Fruit fly (Drosophila melanogaster) whole organism, embryonic: Measurements from ENCODE around the gene Chro.

Experiments used
- BEAF-32 ChIP-seq: fragments of 200-800 bp; sonication (Bioruptor generic); optimal IDR thresholded peaks from 3 replicates; lab custom pipeline; 2017; ENCODE audit warnings: missing biosample characterization, missing genetic modification characterization, mild to moderate bottlenecking, moderate library complexity, missing genetic modification reagents
- Bgb ChIP-seq: fragments of 200-800 bp; sonication (Bioruptor generic); IDR thresholded peaks from 2 replicates; pipeline ENCODE4 v1.3.6; 2022; ENCODE audit warnings: missing biosample characterization, missing genetic modification characterization; ENCODE audit not compliant: partially characterized antibody
- CG11560 ChIP-seq: fragments of 200-800 bp; sonication (Bioruptor generic); IDR thresholded peaks from 3 replicates; pipeline ENCODE4 v1.3.6; 2022; ENCODE audit warnings: missing biosample characterization, missing genetic modification characterization
- CG11695 ChIP-seq: fragments of 200-800 bp; sonication (Bioruptor generic); IDR thresholded peaks from 3 replicates; pipeline ENCODE4 v1.3.6; 2022; ENCODE audit warnings: missing biosample characterization, missing genetic modification characterization
- CG12942 ChIP-seq: fragments of 200-800 bp; sonication (Bioruptor generic); optimal IDR thresholded peaks from 3 replicates; lab custom pipeline; 2016; ENCODE audit warnings: missing biosample characterization, missing genetic modification characterization
- CG14014 ChIP-seq: fragments of 200-800 bp; sonication (Bioruptor generic); IDR thresholded peaks from 2 replicates; pipeline ENCODE4 v1.3.6; 2022; ENCODE audit warnings: missing biosample characterization, missing genetic modification characterization
- CG15269 ChIP-seq: fragments of 200-800 bp; sonication (Bioruptor generic); optimal IDR thresholded peaks from 2 replicates; lab custom pipeline; 2018; ENCODE audit warnings: missing biosample characterization, mild to moderate bottlenecking, missing genetic modification characterization, moderate library complexity
- CG1529 ChIP-seq: fragments of 200-800 bp; sonication (Bioruptor generic); optimal IDR thresholded peaks from 3 replicates; lab custom pipeline; 2018; ENCODE audit warnings: missing biosample characterization, missing genetic modification characterization
- CG15601 ChIP-seq: fragments of 200-800 bp; sonication (Bioruptor generic); optimal IDR thresholded peaks from 3 replicates; lab custom pipeline; 2019; ENCODE audit warnings: missing biosample characterization, mild to moderate bottlenecking, missing genetic modification characterization, moderate library complexity
- CG1603 ChIP-seq: fragments of 200-800 bp; sonication (Bioruptor generic); optimal IDR thresholded peaks from 2 replicates; lab custom pipeline; 2019; ENCODE audit warnings: missing biosample characterization, mild to moderate bottlenecking, missing genetic modification characterization, moderate library complexity
- CG17328 ChIP-seq: fragments of 200-800 bp; sonication (Bioruptor generic); IDR thresholded peaks from 2 replicates; pipeline ENCODE4 v1.3.6; 2022; ENCODE audit warnings: missing biosample characterization, missing genetic modification characterization
- CG17361 ChIP-seq: fragments of 200-800 bp; sonication (Bioruptor generic); IDR thresholded peaks from 3 replicates; pipeline ENCODE4 v1.3.6; 2022; ENCODE audit warnings: missing biosample characterization, missing genetic modification characterization
- CG17912 ChIP-seq: fragments of 200-800 bp; sonication (Bioruptor generic); optimal IDR thresholded peaks from 2 replicates; lab custom pipeline; 2018; ENCODE audit warnings: missing biosample characterization, mild to moderate bottlenecking, missing genetic modification characterization
- CG18011 ChIP-seq: fragments of 200-800 bp; sonication (Bioruptor generic); optimal IDR thresholded peaks from 2 replicates; lab custom pipeline; 2017; ENCODE audit warnings: missing biosample characterization, missing genetic modification characterization, mild to moderate bottlenecking, moderate library complexity, missing genotype
- CG18262 ChIP-seq: fragments of 200-800 bp; optimal IDR thresholded peaks from 3 replicates; lab custom pipeline; 2019; ENCODE audit warnings: missing biosample characterization, mild to moderate bottlenecking, missing genetic modification characterization, moderate library complexity
- CG2129 ChIP-seq: fragments of 200-800 bp; sonication (Bioruptor generic); IDR thresholded peaks from 2 replicates; pipeline ENCODE4 v1.3.6; 2022; ENCODE audit warnings: missing biosample characterization, missing genetic modification characterization; ENCODE audit not compliant: partially characterized antibody
- CG3065 ChIP-seq: fragments of 200-800 bp; sonication (Bioruptor generic); optimal IDR thresholded peaks from 2 replicates; lab custom pipeline; 2016; ENCODE audit warnings: missing biosample characterization, missing genetic modification characterization
- CG31224 ChIP-seq: fragments of 200-800 bp; sonication (Bioruptor generic); IDR thresholded peaks from 2 replicates; pipeline ENCODE4 v1.3.6; 2022; ENCODE audit warnings: missing biosample characterization, missing genetic modification characterization
- CG3281 ChIP-seq: fragments of 200-800 bp; sonication (Bioruptor generic); optimal IDR thresholded peaks from 3 replicates; lab custom pipeline; 2017; ENCODE audit warnings: missing biosample characterization, mild to moderate bottlenecking, missing genetic modification characterization
- CG4360 ChIP-seq: fragments of 200-800 bp; sonication (Bioruptor generic); IDR thresholded peaks from 2 replicates; pipeline ENCODE4 v1.3.6; 2022; ENCODE audit warnings: missing biosample characterization, missing genetic modification characterization
- CG4424 ChIP-seq: fragments of 200-800 bp; sonication (Bioruptor generic); optimal IDR thresholded peaks from 3 replicates; lab custom pipeline; 2016; ENCODE audit warnings: missing biosample characterization, missing genetic modification characterization
- CG4854 ChIP-seq: fragments of 200-800 bp; sonication (Bioruptor generic); optimal IDR thresholded peaks from 2 replicates; lab custom pipeline; 2016; ENCODE audit warnings: missing biosample characterization, missing genetic modification characterization, inconsistent platforms
- CG5953 ChIP-seq: fragments of 200-800 bp; sonication (Bioruptor generic); IDR thresholded peaks from 2 replicates; pipeline ENCODE4 v1.3.6; 2022; ENCODE audit warnings: missing biosample characterization, missing genetic modification characterization
- CG8388 ChIP-seq: fragments of 200-800 bp; sonication (Bioruptor generic); optimal IDR thresholded peaks from 2 replicates; lab custom pipeline; 2019; ENCODE audit warnings: missing biosample characterization, mild to moderate bottlenecking, missing genetic modification characterization, moderate library complexity
- CG8765 ChIP-seq: fragments of 200-800 bp; sonication (Bioruptor generic); IDR thresholded peaks from 2 replicates; pipeline ENCODE4 v1.3.6; 2022; ENCODE audit warnings: missing biosample characterization, missing genetic modification characterization
- CG8924 ChIP-seq: fragments of 200-800 bp; optimal IDR thresholded peaks from 3 replicates; lab custom pipeline; 2019; ENCODE audit warnings: missing biosample characterization, mild to moderate bottlenecking, missing genetic modification characterization, moderate library complexity
- CG9727 ChIP-seq: fragments of 200-800 bp; sonication (Bioruptor generic); optimal IDR thresholded peaks from 3 replicates; lab custom pipeline; 2017; ENCODE audit warnings: missing biosample characterization, mild to moderate bottlenecking, missing genetic modification characterization
- D19A ChIP-seq: fragments of 200-800 bp; optimal IDR thresholded peaks from 3 replicates; lab custom pipeline; 2019; ENCODE audit warnings: missing biosample characterization, mild to moderate bottlenecking, missing genetic modification characterization, moderate library complexity
- Gug ChIP-seq: fragments of 200-800 bp; sonication (Bioruptor generic); IDR thresholded peaks from 4 replicates; pipeline ENCODE4 v1.3.6; 2022; ENCODE audit warnings: missing biosample characterization, missing genetic modification characterization
- Hey ChIP-seq: fragments of 200-800 bp; sonication (Bioruptor generic); optimal IDR thresholded peaks from 3 replicates; lab custom pipeline; 2018; ENCODE audit warnings: missing biosample characterization, mild to moderate bottlenecking, missing genetic modification characterization
- Lhr ChIP-seq: fragments of 200-800 bp; sonication (Bioruptor generic); optimal IDR thresholded peaks from 3 replicates; lab custom pipeline; 2017; ENCODE audit warnings: mild to moderate bottlenecking, missing biosample characterization, missing genetic modification reagents, missing genetic modification characterization
- Nf-YC ChIP-seq: fragments of 200-800 bp; optimal IDR thresholded peaks from 3 replicates; lab custom pipeline; 2019; ENCODE audit warnings: missing biosample characterization, mild to moderate bottlenecking, missing genetic modification characterization, moderate library complexity
- Sry-β ChIP-seq: fragments of 200-800 bp; sonication (Bioruptor generic); optimal IDR thresholded peaks from 2 replicates; lab custom pipeline; 2018; ENCODE audit warnings: missing biosample characterization, mild to moderate bottlenecking, missing genetic modification characterization, moderate library complexity
- Sry-δ ChIP-seq: fragments of 200-800 bp; sonication (Bioruptor generic); optimal IDR thresholded peaks from 2 replicates; lab custom pipeline; 2016; ENCODE audit warnings: missing biosample characterization, missing genetic modification characterization
- Trl ChIP-seq, 3 experiments: fragments of >200 bp in 2 of 3; fragments of 200-800 bp in 1 of 3; sonication (Bioruptor generic) in 1 of 3; optimal IDR thresholded peaks; 2 replicates in 1 of 3; 3 replicates in 2 of 3; lab custom pipeline; 2016 to 2017; ENCODE audit warnings: missing biosample characterization in 1 of 3, missing genetic modification characterization in 1 of 3
- ab ChIP-seq: fragments of 200-800 bp; sonication (Bioruptor generic); optimal IDR thresholded peaks from 2 replicates; lab custom pipeline; 2016; ENCODE audit warnings: missing biosample characterization, missing genetic modification characterization
- ara ChIP-seq: fragments of 200-800 bp; sonication (Bioruptor generic); IDR thresholded peaks from 2 replicates; pipeline ENCODE4 v1.3.6; 2022; ENCODE audit warnings: missing biosample characterization, missing genetic modification characterization
- cg ChIP-seq: fragments of 200-800 bp; sonication (Bioruptor generic); optimal IDR thresholded peaks from 3 replicates; lab custom pipeline; 2019; ENCODE audit warnings: missing biosample characterization, mild to moderate bottlenecking, missing genetic modification characterization, moderate library complexity
- jigr1 ChIP-seq: fragments of 200-800 bp; sonication (Bioruptor generic); IDR thresholded peaks from 3 replicates; pipeline ENCODE4 v1.3.6; 2022; ENCODE audit warnings: missing biosample characterization, missing genetic modification characterization
- jumu ChIP-seq: fragments of 200-800 bp; sonication (Bioruptor generic); optimal IDR thresholded peaks from 3 replicates; lab custom pipeline; 2016; ENCODE audit warnings: missing biosample characterization, missing genetic modification characterization
- mam ChIP-seq: fragments of 200-800 bp; sonication (Bioruptor generic); optimal IDR thresholded peaks from 3 replicates; lab custom pipeline; 2016; ENCODE audit warnings: missing biosample characterization, missing genetic modification characterization
- nerfin-2 ChIP-seq: fragments of 200-800 bp; sonication (Bioruptor generic); IDR thresholded peaks from 2 replicates; pipeline ENCODE4 v1.3.6; 2022; ENCODE audit warnings: missing biosample characterization, missing genetic modification characterization; ENCODE audit not compliant: partially characterized antibody
- p53 ChIP-seq: fragments of 200-800 bp; sonication (Bioruptor generic); optimal IDR thresholded peaks from 2 replicates; lab custom pipeline; 2016; ENCODE audit warnings: missing biosample characterization, missing genetic modification characterization
- pfk ChIP-seq: fragments of 200-800 bp; sonication (Bioruptor generic); optimal IDR thresholded peaks from 2 replicates; lab custom pipeline; 2018; ENCODE audit warnings: missing biosample characterization, mild to moderate bottlenecking, missing genetic modification characterization, moderate library complexity
- phol ChIP-seq: fragments of 200-800 bp; sonication (Bioruptor generic); optimal IDR thresholded peaks from 3 replicates; lab custom pipeline; 2018; ENCODE audit warnings: missing biosample characterization, mild to moderate bottlenecking, missing genetic modification characterization, moderate library complexity
- ranshi ChIP-seq: fragments of 200-800 bp; sonication (Bioruptor generic); IDR thresholded peaks from 2 replicates; pipeline ENCODE4 v1.3.6; 2022; ENCODE audit warnings: missing biosample characterization, missing genetic modification characterization
- seq ChIP-seq: fragments of 200-800 bp; sonication (Bioruptor generic); IDR thresholded peaks from 2 replicates; pipeline ENCODE4 v1.3.6; 2022; ENCODE audit warnings: missing biosample characterization, missing genetic modification characterization
- slbo ChIP-seq: fragments of 200-800 bp; sonication (Bioruptor generic); IDR thresholded peaks from 2 replicates; pipeline ENCODE4 v1.3.6; 2022; ENCODE audit warnings: missing biosample characterization, missing genetic modification characterization
- sqz ChIP-seq: fragments of 200-800 bp; sonication (Bioruptor generic); optimal IDR thresholded peaks from 3 replicates; lab custom pipeline; 2018; ENCODE audit warnings: missing biosample characterization, mild to moderate bottlenecking, missing genetic modification characterization
- trem ChIP-seq: fragments of 200-800 bp; optimal IDR thresholded peaks from 3 replicates; lab custom pipeline; 2019; ENCODE audit warnings: missing biosample characterization, mild to moderate bottlenecking, missing genetic modification characterization, moderate library complexity

Chro gene

dm6 chr3L:22909914-22910541, 31.2 kb upstream of the Chro start, which contains the start of gene CG12768 (continued):
- TF ChIP-seq CG9727 (GFP tag; lab: Kevin White, UChicago): peak; percentile 61
- TF ChIP-seq cg (GFP tag; lab: Kevin White, UChicago): no peak
- no peak for TF ChIP-seq CG18011 (GFP tag; lab: Kevin White, UChicago)
- TF ChIP-seq ab (GFP tag; lab: Kevin White, UChicago): no peak
- no peak for TF ChIP-seq Sry-β (GFP tag; lab: Kevin White, UChicago)
- no peak for TF ChIP-seq CG3281 (GFP tag; lab: Kevin White, UChicago)
- TF ChIP-seq CG18262 (tag; lab: Kevin White, UChicago): peak; percentile 70
- no peak for TF ChIP-seq CG11560 (tag; lab: Robert Waterston, UW)
- TF ChIP-seq CG8388 (GFP tag; lab: Kevin White, UChicago): peak; percentile 20
- peak; percentile 69 to 81 for TF ChIP-seq Trl (optimal IDR thresholded peaks at IDR 0.05; lab: Kevin White, UChicago)
- no peak for TF ChIP-seq Trl (GFP tag; optimal IDR thresholded peaks at IDR 0.05; lab: Kevin White, UChicago)
- TF ChIP-seq Sry-δ (GFP tag; lab: Kevin White, UChicago): no peak
- no peak for TF ChIP-seq CG11695 (GFP tag; lab: Robert Waterston, UW)
- TF ChIP-seq CG17912 (GFP tag; lab: Kevin White, UChicago): no peak
- no peak for TF ChIP-seq p53 (GFP tag; lab: Kevin White, UChicago)
- TF ChIP-seq CG4424 (GFP tag; lab: Kevin White, UChicago): peak; percentile 33
- 0 out of 2 replicates have a peak, but pooled peaks have one; percentile 5 for TF ChIP-seq CG5953 (GFP tag; lab: Robert Waterston, UW)
- no peak for TF ChIP-seq CG1603 (tag; lab: Kevin White, UChicago)
- TF ChIP-seq ranshi (GFP tag; lab: Robert Waterston, UW): no peak
- no peak for TF ChIP-seq mam (GFP tag; lab: Kevin White, UChicago)
- no peak for TF ChIP-seq Nf-YC (tag; lab: Kevin White, UChicago)
- TF ChIP-seq CG31224: no peak
- TF ChIP-seq ara (GFP tag; lab: Robert Waterston, UW): peak; percentile 37; the same call in 1 of the 2 replicates
- TF ChIP-seq CG4854 (GFP tag; lab: Kevin White, UChicago): no peak
- TF ChIP-seq CG17361 (GFP tag; lab: Robert Waterston, UW): peak; percentile 71; the same call in 2 of the 3 replicates
- TF ChIP-seq Bgb (GFP tag; lab: Robert Waterston, UW): no peak
- TF ChIP-seq jumu (GFP tag; lab: Kevin White, UChicago): no peak
- TF ChIP-seq CG15269 (tag; lab: Kevin White, UChicago): peak; percentile 9
- peak; percentile 44 for TF ChIP-seq CG8924 (tag; lab: Kevin White, UChicago)
- TF ChIP-seq CG15601 (tag; lab: Kevin White, UChicago): peak; percentile 8
- TF ChIP-seq CG4360 (GFP tag; lab: Robert Waterston, UW): peak; percentile 87
- no peak for TF ChIP-seq pfk
- TF ChIP-seq CG17328 (GFP tag; lab: Robert Waterston, UW): no peak
- TF ChIP-seq CG14014 (GFP tag; lab: Robert Waterston, UW): no peak
- TF ChIP-seq Hey (tag; lab: Kevin White, UChicago): no peak
- peak; percentile 48 for TF ChIP-seq phol
- no peak for TF ChIP-seq sqz (GFP tag; lab: Kevin White, UChicago)
- no peak for TF ChIP-seq CG8765 (GFP tag; lab: Robert Waterston, UW)
- no peak for TF ChIP-seq seq (GFP tag; lab: Robert Waterston, UW)
- TF ChIP-seq CG12942 (GFP tag; lab: Kevin White, UChicago): no peak
- TF ChIP-seq jigr1 (GFP tag; lab: Robert Waterston, UW): no peak
- TF ChIP-seq CG2129 (GFP tag; lab: Robert Waterston, UW): no peak
- no peak for TF ChIP-seq Lhr (GFP tag; lab: Kevin White, UChicago)
- peak; percentile 32; the same call in 1 of the 2 replicates for TF ChIP-seq slbo (GFP tag; lab: Robert Waterston, UW)
- no peak for TF ChIP-seq nerfin-2 (GFP tag; lab: Robert Waterston, UW)
- peak; percentile 14 for TF ChIP-seq D19A (tag; lab: Kevin White, UChicago)
- peak; percentile 30 for TF ChIP-seq CG1529
- no peak for TF ChIP-seq BEAF-32 (GFP tag; lab: Kevin White, UChicago)
- TF ChIP-seq trem (tag; lab: Kevin White, UChicago): no peak
- TF ChIP-seq CG3065 (GFP tag; lab: Kevin White, UChicago): no peak
- no peak for TF ChIP-seq Gug (GFP tag; lab: Robert Waterston, UW)
